Fruit fly (Drosophila melanogaster) whole organism, embryonic: Measurements from ENCODE around the gene Nsf2.

Source experiments
- Atf6 ChIP-seq: fragments of 200-800 bp; sonication (Bioruptor generic); IDR thresholded peaks from 2 replicates; pipeline ENCODE4 v1.3.6; 2022; ENCODE audit warnings: missing biosample characterization, missing genetic modification characterization
- Blimp-1 ChIP-seq: fragments of 200-800 bp; sonication (Bioruptor generic); optimal IDR thresholded peaks from 3 replicates; lab custom pipeline; 2018; ENCODE audit warnings: missing biosample characterization, missing genetic modification characterization, mild to moderate bottlenecking, moderate library complexity, missing genetic modification reagents
- CG10431 ChIP-seq: fragments of 200-800 bp; sonication (Bioruptor generic); optimal IDR thresholded peaks from 3 replicates; lab custom pipeline; 2018; ENCODE audit warnings: missing biosample characterization, mild to moderate bottlenecking, missing genetic modification characterization
- CG10979 ChIP-seq: fragments of 200-800 bp; sonication (Bioruptor generic); optimal IDR thresholded peaks from 2 replicates; lab custom pipeline; 2018; ENCODE audit warnings: missing biosample characterization, mild to moderate bottlenecking, missing genetic modification characterization, moderate library complexity
- CG11696 ChIP-seq: fragments of 200-800 bp; sonication (Bioruptor generic); IDR thresholded peaks from 2 replicates; pipeline ENCODE4 v1.3.6; 2022; ENCODE audit warnings: missing biosample characterization, missing genetic modification characterization
- CG14014 ChIP-seq: fragments of 200-800 bp; sonication (Bioruptor generic); IDR thresholded peaks from 2 replicates; pipeline ENCODE4 v1.3.6; 2022; ENCODE audit warnings: missing biosample characterization, missing genetic modification characterization
- CG14965 ChIP-seq: fragments of 200-800 bp; sonication (Bioruptor generic); optimal IDR thresholded peaks from 2 replicates; lab custom pipeline; 2016; ENCODE audit warnings: missing biosample characterization, missing genetic modification characterization, borderline replicate concordance
- CG15601 ChIP-seq: fragments of 200-800 bp; sonication (Bioruptor generic); optimal IDR thresholded peaks from 3 replicates; lab custom pipeline; 2019; ENCODE audit warnings: missing biosample characterization, mild to moderate bottlenecking, missing genetic modification characterization, moderate library complexity
- CG1602 ChIP-seq: fragments of 200-800 bp; sonication (Bioruptor generic); optimal IDR thresholded peaks from 3 replicates; lab custom pipeline; 2016; ENCODE audit warnings: missing biosample characterization, missing genetic modification characterization
- CG17568 ChIP-seq: fragments of 200-800 bp; sonication (Bioruptor generic); optimal IDR thresholded peaks from 2 replicates; lab custom pipeline; 2018; ENCODE audit warnings: missing biosample characterization, mild to moderate bottlenecking, missing genetic modification characterization, moderate library complexity
- CG2678 ChIP-seq: fragments of 200-800 bp; sonication (Bioruptor generic); optimal IDR thresholded peaks from 3 replicates; lab custom pipeline; 2019; ENCODE audit warnings: missing biosample characterization, mild to moderate bottlenecking, missing genetic modification characterization, moderate library complexity
- CG30403 ChIP-seq: fragments of 200-800 bp; sonication (Bioruptor generic); optimal IDR thresholded peaks from 3 replicates; lab custom pipeline; 2016; ENCODE audit warnings: missing biosample characterization, missing genetic modification characterization
- CG31365 ChIP-seq: fragments of 200-800 bp; sonication (Bioruptor generic); optimal IDR thresholded peaks from 2 replicates; lab custom pipeline; 2018; ENCODE audit warnings: missing biosample characterization, mild to moderate bottlenecking, missing genetic modification characterization
- CG31441 ChIP-seq: fragments of 200-800 bp; sonication (Bioruptor generic); IDR thresholded peaks from 2 replicates; pipeline ENCODE4 v1.3.6; 2022; ENCODE audit warnings: missing biosample characterization, missing genetic modification characterization
- CG32532 ChIP-seq: fragments of 200-800 bp; sonication (Bioruptor generic); IDR thresholded peaks from 2 replicates; pipeline ENCODE4 v1.3.6; 2022; ENCODE audit warnings: missing biosample characterization, missing genetic modification characterization
- CG3847 ChIP-seq: fragments of 200-800 bp; sonication (Bioruptor generic); IDR thresholded peaks from 2 replicates; pipeline ENCODE4 v1.3.6; 2022; ENCODE audit warnings: missing biosample characterization, missing genetic modification characterization
- CG3995 ChIP-seq: fragments of 200-800 bp; sonication (Bioruptor generic); optimal IDR thresholded peaks from 3 replicates; lab custom pipeline; 2016; ENCODE audit warnings: missing biosample characterization, missing genetic modification characterization
- CG4282 ChIP-seq: fragments of 200-800 bp; sonication (Bioruptor generic); optimal IDR thresholded peaks from 2 replicates; lab custom pipeline; 2016; ENCODE audit warnings: missing biosample characterization, missing genetic modification characterization
- CG7372 ChIP-seq: fragments of 200-800 bp; sonication (Bioruptor generic); IDR thresholded peaks from 2 replicates; pipeline ENCODE4 v1.3.6; 2022; ENCODE audit warnings: missing biosample characterization, missing genetic modification characterization
- CG7928 ChIP-seq: fragments of 200-800 bp; sonication (Bioruptor generic); optimal IDR thresholded peaks from 2 replicates; lab custom pipeline; 2017; ENCODE audit warnings: missing biosample characterization, mild to moderate bottlenecking, missing genetic modification characterization
- CG9437 ChIP-seq: fragments of 200-800 bp; sonication (Bioruptor generic); optimal IDR thresholded peaks from 2 replicates; lab custom pipeline; 2018; ENCODE audit warnings: missing biosample characterization, mild to moderate bottlenecking, missing genetic modification characterization
- CG9797 ChIP-seq: fragments of 200-800 bp; sonication (Bioruptor generic); optimal IDR thresholded peaks from 3 replicates; lab custom pipeline; 2018; ENCODE audit warnings: missing biosample characterization, mild to moderate bottlenecking, missing genetic modification characterization
- Dbx ChIP-seq: fragments of 200-800 bp; sonication (Bioruptor generic); IDR thresholded peaks from 3 replicates; pipeline ENCODE4 v1.3.6; 2022; ENCODE audit warnings: missing biosample characterization, missing genetic modification characterization
- Ets65A ChIP-seq: fragments of 200-800 bp; sonication (Bioruptor generic); peaks from one replicate; lab custom pipeline; 2016; ENCODE audit warnings: missing biosample characterization, missing genetic modification characterization
- Hmr ChIP-seq: fragments of 200-800 bp; sonication (Bioruptor generic); optimal IDR thresholded peaks from 3 replicates; lab custom pipeline; 2017; ENCODE audit warnings: mild to moderate bottlenecking, missing biosample characterization, missing genetic modification reagents, missing genetic modification characterization
- Hmx ChIP-seq: fragments of 200-800 bp; sonication (Bioruptor generic); optimal IDR thresholded peaks from 2 replicates; lab custom pipeline; 2016; ENCODE audit warnings: missing biosample characterization, missing genetic modification characterization
- Hr78 ChIP-seq, 2 experiments: fragments of 200-800 bp in 1 of 2; fragments of >200 bp in 1 of 2; sonication (Bioruptor generic) in 1 of 2; optimal IDR thresholded peaks; 2 replicates each; lab custom pipeline; 2017 to 2019; ENCODE audit warnings: missing biosample characterization in 2 of 2, missing genetic modification characterization in 2 of 2, mild to moderate bottlenecking in 1 of 2, moderate library complexity in 1 of 2
- Max ChIP-seq: fragments of 200-800 bp; sonication (Bioruptor generic); optimal IDR thresholded peaks from 2 replicates; lab custom pipeline; 2016; ENCODE audit warnings: missing biosample characterization, mild to moderate bottlenecking, missing genetic modification characterization
- Taf1 ChIP-seq: fragments of 200-800 bp; sonication (Bioruptor generic); IDR thresholded peaks from 2 replicates; pipeline ENCODE4 v1.3.6; 2022; ENCODE audit warnings: missing biosample characterization, missing genetic modification characterization
- Xrp1 ChIP-seq: fragments of 200-800 bp; sonication (Bioruptor generic); IDR thresholded peaks from 2 replicates; pipeline ENCODE4 v1.3.6; 2022; ENCODE audit warnings: missing biosample characterization, missing genetic modification characterization
- bcd ChIP-seq: fragments of 200-800 bp; sonication (Bioruptor generic); optimal IDR thresholded peaks from 2 replicates; lab custom pipeline; 2017; ENCODE audit warnings: missing biosample characterization, mild to moderate bottlenecking, missing genetic modification characterization
- crol ChIP-seq: fragments of 200-800 bp; sonication (Bioruptor generic); IDR thresholded peaks from 2 replicates; pipeline ENCODE4 v1.3.6; 2022; ENCODE audit warnings: missing biosample characterization, missing genetic modification characterization
- dpn ChIP-seq, 2 experiments: fragments of 200-800 bp; sonication (Bioruptor generic); optimal IDR thresholded peaks; 3 replicates each; lab custom pipeline; 2016; ENCODE audit warnings: missing biosample characterization in 2 of 2, missing genetic modification characterization in 2 of 2
- dysf ChIP-seq: fragments of 200-800 bp; sonication (Bioruptor generic); IDR thresholded peaks from 3 replicates; pipeline ENCODE4 v1.3.6; 2022; ENCODE audit warnings: missing biosample characterization, missing genetic modification characterization
- gem ChIP-seq: fragments of 200-800 bp; sonication (Bioruptor generic); optimal IDR thresholded peaks from 2 replicates; lab custom pipeline; 2019; ENCODE audit warnings: missing biosample characterization, mild to moderate bottlenecking, missing genetic modification characterization, moderate library complexity
- gt ChIP-seq: fragments of 200-800 bp; sonication (Bioruptor generic); IDR thresholded peaks from 2 replicates; pipeline ENCODE4 v1.3.6; 2022; ENCODE audit warnings: missing biosample characterization, missing genetic modification characterization
- hb ChIP-seq: fragments of 200-800 bp; sonication (Bioruptor generic); IDR thresholded peaks from 3 replicates; pipeline ENCODE4 v1.3.6; 2022; ENCODE audit warnings: missing biosample characterization, missing genetic modification characterization; ENCODE audit not compliant: partially characterized antibody
- lbe ChIP-seq: fragments of 200-800 bp; sonication (Bioruptor generic); optimal IDR thresholded peaks from 2 replicates; lab custom pipeline; 2016; ENCODE audit warnings: missing biosample characterization, mild to moderate bottlenecking, missing genetic modification characterization
- lmd ChIP-seq: fragments of 200-800 bp; sonication (Bioruptor generic); IDR thresholded peaks from 2 replicates; pipeline ENCODE4 v1.3.6; 2022; ENCODE audit warnings: missing biosample characterization, missing genetic modification characterization
- mirr ChIP-seq: fragments of 200-800 bp; sonication (Bioruptor generic); optimal IDR thresholded peaks from 3 replicates; lab custom pipeline; 2018; ENCODE audit warnings: missing biosample characterization, mild to moderate bottlenecking, missing genetic modification characterization
- otp ChIP-seq: fragments of 200-800 bp; sonication (Bioruptor generic); IDR thresholded peaks from 3 replicates; pipeline ENCODE4, ENCODE4 v1.3.6; 2022; ENCODE audit warnings: missing biosample characterization, missing genetic modification characterization
- pb ChIP-seq: fragments of 200-800 bp; sonication (Bioruptor generic); optimal IDR thresholded peaks from 3 replicates; lab custom pipeline; 2016; ENCODE audit warnings: missing biosample characterization, missing genetic modification characterization
- sens ChIP-seq: fragments of 200-800 bp; sonication (Bioruptor generic); peaks from one replicate; lab custom pipeline; 2016; ENCODE audit warnings: missing biosample characterization, missing genetic modification characterization
- seq ChIP-seq: fragments of 200-800 bp; sonication (Bioruptor generic); IDR thresholded peaks from 2 replicates; pipeline ENCODE4 v1.3.6; 2022; ENCODE audit warnings: missing biosample characterization, missing genetic modification characterization
- so ChIP-seq: fragments of 200-800 bp; sonication (Bioruptor generic); IDR thresholded peaks from 3 replicates; pipeline ENCODE4 v1.3.6; 2022; ENCODE audit warnings: missing biosample characterization, missing genetic modification characterization
- sr ChIP-seq: fragments of 200-800 bp; sonication (Bioruptor generic); IDR thresholded peaks from 3 replicates; pipeline ENCODE4 v1.3.6; 2022; ENCODE audit warnings: missing biosample characterization, missing genetic modification characterization
- stc ChIP-seq: fragments of 200-800 bp; sonication (Bioruptor generic); IDR thresholded peaks from 2 replicates; pipeline ENCODE4 v1.3.6; 2022; ENCODE audit warnings: missing biosample characterization, missing genetic modification characterization
- wor ChIP-seq: fragments of 200-800 bp; sonication (Bioruptor generic); IDR thresholded peaks from 2 replicates; pipeline ENCODE4 v1.3.6; 2022; ENCODE audit warnings: missing biosample characterization, missing genetic modification characterization

Gene Nsf2

DNA sequence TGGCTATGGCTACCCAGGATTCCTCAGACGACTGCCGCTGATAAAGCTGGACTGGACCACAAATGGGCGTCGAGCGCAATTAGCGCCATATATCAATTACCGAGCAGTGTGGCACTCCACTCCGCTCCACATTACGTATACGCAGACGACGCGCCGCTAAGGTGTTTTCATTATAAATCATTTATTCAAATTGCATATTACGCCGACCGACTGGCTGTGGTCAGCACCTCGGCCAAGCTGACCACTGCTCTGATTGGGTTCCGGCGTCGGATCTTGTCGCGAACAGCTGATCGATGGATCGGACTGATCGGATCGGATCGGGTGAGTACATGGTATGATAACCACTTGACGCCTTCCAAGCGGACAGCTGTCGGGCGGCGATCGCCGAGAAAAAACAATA is 4.8 kb downstream of the Nsf2 start:
- TF ChIP-seq CG31365 (no peak), Max (GFP tag; lab: Kevin White, UChicago) (no peak), otp (GFP tag; lab: Robert Waterston, UW) (0 out of 3 replicates have a peak, but pooled peaks have one; percentile 9), dysf (0 out of 3 replicates have a peak, but pooled peaks have one; percentile 15), Ets65A (peak; percentile 20), hb (GFP tag; lab: Robert Waterston, UW) (0 out of 3 replicates have a peak, but pooled peaks have one; percentile 33)

dm6 chr3R:13831596-13832119 is 6.1 kb downstream of the Nsf2 start:
- TF ChIP-seq Atf6 (peak; percentile 40; the same call in 1 of the 2 replicates), CG3995 (GFP tag; lab: Kevin White, UChicago) (no peak), CG7372 (peak; percentile 56), gt (GFP tag; lab: Robert Waterston, UW) (no peak), sens (GFP tag; lab: Kevin White, UChicago) (peak; percentile 53), CG7928 (GFP tag; lab: Kevin White, UChicago) (no peak), dpn (GFP tag; optimal IDR thresholded peaks at IDR 0.05; lab: Kevin White, UChicago) (peak in 1 of 2 experiments; percentile 34), Xrp1 (peak; percentile 59; the same call in 1 of the 2 replicates), wor (peak; percentile 67), gem (tag; lab: Kevin White, UChicago) (peak; percentile 68), CG9797 (no peak), CG10979 (tag; lab: Kevin White, UChicago) (peak; percentile 15), mirr (GFP tag; lab: Kevin White, UChicago) (no peak), CG31441 (GFP tag; lab: Robert Waterston, UW) (peak; percentile 54), pb (no peak), CG3847 (GFP tag; lab: Robert Waterston, UW) (peak; percentile 65), Hmx (GFP tag; lab: Kevin White, UChicago) (no peak), CG32532 (GFP tag; lab: Robert Waterston, UW) (peak; percentile 53; the same call in 1 of the 2 replicates), stc (no peak; the same call in 1 of the 2 replicates), CG9437 (GFP tag; lab: Kevin White, UChicago) (peak; percentile 22), CG10431 (peak; percentile 37), Hmr (GFP tag; lab: Kevin White, UChicago) (peak; percentile 10), CG14014 (peak; percentile 58; the same call in 1 of the 2 replicates), seq (peak; percentile 41; the same call in 1 of the 2 replicates), bcd (peak; percentile 15), crol (peak; percentile 85), lbe (peak; percentile 66), CG30403 (GFP tag; lab: Kevin White, UChicago) (peak; percentile 5), so (GFP tag; lab: Robert Waterston, UW) (peak; percentile 82), Dbx (GFP tag; lab: Robert Waterston, UW) (no peak), CG15601 (peak; percentile 42), lmd (peak; percentile 65), CG17568 (peak; percentile 3), CG14965 (GFP tag; lab: Kevin White, UChicago) (no peak), otp (GFP tag; lab: Robert Waterston, UW) (peak; percentile 61; the same call in 1 of the 3 replicates), CG4282 (GFP tag; lab: Kevin White, UChicago) (no peak), Blimp-1 (GFP tag; lab: Kevin White, UChicago) (peak; percentile 86), Taf1 (no peak), CG11696 (GFP tag; lab: Robert Waterston, UW) (0 out of 2 replicates have a peak, but pooled peaks have one; percentile 37), Hr78 (GFP tag; optimal IDR thresholded peaks at IDR 0.05; lab: Kevin White, UChicago) (peak in 1 of 2 experiments; percentile 6), dysf (0 out of 3 replicates have a peak, but pooled peaks have one; percentile 51), CG2678 (tag; lab: Kevin White, UChicago) (no peak), CG1602 (GFP tag; lab: Kevin White, UChicago) (no peak), sr (GFP tag; lab: Robert Waterston, UW) (0 out of 3 replicates have a peak, but pooled peaks have one; percentile 2)
